Fruit fly (Drosophila melanogaster) whole organism, pupa: ENCODE results near the gene Srrm1.

Source experiments
- CG10348 ChIP-seq: fragments of 200-800 bp; sonication (Bioruptor generic); IDR thresholded peaks from 2 replicates; pipeline ENCODE4 v1.3.6; 2022; ENCODE audit warnings: missing biosample characterization, missing genetic modification characterization
- CG12605 ChIP-seq: fragments of 200-800 bp; sonication (Bioruptor generic); IDR thresholded peaks from 2 replicates; pipeline ENCODE4 v1.3.6; 2022; ENCODE audit warnings: missing biosample characterization, missing genetic modification characterization
- CG13204 ChIP-seq: fragments of 200-800 bp; sonication (Bioruptor generic); optimal IDR thresholded peaks from 2 replicates; lab custom pipeline; 2018; ENCODE audit warnings: missing biosample characterization, mild to moderate bottlenecking, missing genetic modification characterization, moderate library complexity
- CG14655 ChIP-seq: fragments of 200-800 bp; sonication (Bioruptor generic); optimal IDR thresholded peaks from 3 replicates; lab custom pipeline; 2017; ENCODE audit warnings: mild to moderate bottlenecking, missing biosample characterization, missing genetic modification reagents, missing genetic modification characterization
- CG15710 ChIP-seq: fragments of 200-800 bp; sonication (Bioruptor generic); optimal IDR thresholded peaks from 2 replicates; lab custom pipeline; 2018; ENCODE audit warnings: missing biosample characterization, mild to moderate bottlenecking, missing genetic modification characterization, moderate library complexity
- CG17806 ChIP-seq: fragments of 200-800 bp; sonication (Bioruptor generic); optimal IDR thresholded peaks from 2 replicates; lab custom pipeline; 2018; ENCODE audit warnings: missing biosample characterization, mild to moderate bottlenecking, missing genetic modification characterization, moderate library complexity
- CG32121 ChIP-seq: fragments of 200-800 bp; sonication (Bioruptor generic); IDR thresholded peaks from 2 replicates; pipeline ENCODE4 v1.3.6; 2022; ENCODE audit warnings: missing biosample characterization, missing genetic modification characterization
- CG34367 ChIP-seq: fragments of 200-800 bp; sonication (Bioruptor generic); optimal IDR thresholded peaks from 2 replicates; lab custom pipeline; 2018; ENCODE audit warnings: missing biosample characterization, mild to moderate bottlenecking, missing genetic modification characterization
- CG4496 ChIP-seq: fragments of 200-800 bp; sonication (Bioruptor generic); IDR thresholded peaks from 3 replicates; pipeline ENCODE4 v1.3.6; 2022; ENCODE audit warnings: missing biosample characterization, missing genetic modification characterization
- CG8159 ChIP-seq: fragments of 200-800 bp; sonication (Bioruptor generic); optimal IDR thresholded peaks from 3 replicates; lab custom pipeline; 2018; ENCODE audit warnings: missing biosample characterization, mild to moderate bottlenecking, missing genetic modification characterization, moderate library complexity
- CG8301 ChIP-seq: fragments of 200-800 bp; sonication (Bioruptor generic); optimal IDR thresholded peaks from 2 replicates; lab custom pipeline; 2018; ENCODE audit warnings: missing biosample characterization, mild to moderate bottlenecking, missing genetic modification characterization
- CG9948 ChIP-seq: fragments of 200-800 bp; sonication (Bioruptor generic); optimal IDR thresholded peaks from 2 replicates; lab custom pipeline; 2018; ENCODE audit warnings: missing biosample characterization, mild to moderate bottlenecking, missing genetic modification characterization, moderate library complexity
- D1 ChIP-seq: fragments of 200-800 bp; sonication (Bioruptor generic); optimal IDR thresholded peaks from 2 replicates; lab custom pipeline; 2018; ENCODE audit warnings: missing biosample characterization, mild to moderate bottlenecking, missing genetic modification characterization, moderate library complexity
- EcR ChIP-seq: fragments of 200-800 bp; sonication (Bioruptor generic); optimal IDR thresholded peaks from 3 replicates; lab custom pipeline; 2019; ENCODE audit warnings: missing biosample characterization, missing genetic modification characterization, mild to moderate bottlenecking, moderate library complexity, missing genetic modification reagents
- Ets98B ChIP-seq: fragments of 200-800 bp; sonication (Bioruptor generic); IDR thresholded peaks from 2 replicates; pipeline ENCODE4 v1.3.6; 2022; ENCODE audit warnings: missing biosample characterization, missing genetic modification characterization
- Pif1A ChIP-seq: fragments of 200-800 bp; sonication (Bioruptor generic); optimal IDR thresholded peaks from 3 replicates; lab custom pipeline; 2016; ENCODE audit warnings: missing biosample characterization, missing genetic modification characterization
- Pif1B ChIP-seq: fragments of 200-800 bp; sonication (Bioruptor generic); optimal IDR thresholded peaks from 3 replicates; lab custom pipeline; 2016; ENCODE audit warnings: missing biosample characterization, missing genetic modification characterization
- Snoo ChIP-seq: fragments of 200-800 bp; sonication (Bioruptor generic); optimal IDR thresholded peaks from 3 replicates; lab custom pipeline; 2017; ENCODE audit warnings: missing biosample characterization, mild to moderate bottlenecking, missing genetic modification characterization, inconsistent platforms
- fd96Ca ChIP-seq: fragments of 200-800 bp; sonication (Bioruptor generic); IDR thresholded peaks from 3 replicates; pipeline ENCODE4 v1.3.6; 2022; ENCODE audit warnings: missing biosample characterization, missing genetic modification characterization
- gl ChIP-seq: fragments of 200-800 bp; sonication (Bioruptor generic); optimal IDR thresholded peaks from 2 replicates; lab custom pipeline; 2018; ENCODE audit warnings: missing biosample characterization, mild to moderate bottlenecking, missing genetic modification characterization
- rn ChIP-seq: fragments of 200-800 bp; sonication (Bioruptor generic); IDR thresholded peaks from 2 replicates; pipeline ENCODE4 v1.3.6; 2022; ENCODE audit warnings: missing biosample characterization, missing genetic modification characterization

Gene Srrm1

DNA sequence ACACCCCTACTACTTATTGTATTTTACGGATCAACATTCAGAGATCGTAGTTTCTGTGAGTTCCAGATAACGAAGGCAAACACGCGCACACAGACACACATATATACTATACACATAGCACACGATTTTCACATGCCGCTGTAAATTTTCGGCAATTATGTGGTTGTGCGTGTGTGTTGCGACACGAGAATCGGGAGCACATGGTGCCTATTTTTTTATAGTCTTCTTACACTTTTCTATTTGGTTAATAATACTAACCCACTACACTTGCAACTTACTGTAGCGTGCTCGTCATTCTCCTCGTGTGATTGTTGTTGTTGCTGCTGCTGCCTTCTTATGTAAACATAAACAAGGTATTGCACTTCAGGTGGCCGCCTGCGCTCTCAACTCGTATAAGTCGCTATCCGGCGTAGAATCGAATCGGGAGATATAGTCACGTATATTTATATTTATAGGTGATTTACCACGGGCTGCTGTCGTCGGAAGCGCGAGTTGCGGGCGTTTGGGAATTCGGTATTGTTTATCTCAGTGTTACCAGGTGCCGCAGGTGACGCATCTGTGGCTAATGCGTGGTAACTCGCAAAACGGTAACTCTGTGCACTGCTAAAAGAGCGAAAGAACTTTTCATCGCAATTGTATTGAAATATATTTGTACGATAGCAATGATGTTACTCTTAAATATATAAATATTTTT, 14.3 kb upstream of the Srrm1 start, which contains the start of gene Adk2:
Gene Adk2, minus strand, starts transcription at position 529 of the 694 bp plus-strand sequence.
- no peak for TF ChIP-seq CG14655 (GFP tag; lab: Kevin White, UChicago)
- no peak for TF ChIP-seq EcR (GFP tag; lab: Kevin White, UChicago)
- TF ChIP-seq Snoo (tag; lab: Kevin White, UChicago) = peak; percentile 1
- TF ChIP-seq CG4496 (GFP tag; lab: Robert Waterston, UW) = 0 out of 3 replicates have a peak, but pooled peaks have one; percentile 43
- TF ChIP-seq D1 = no peak
- TF ChIP-seq CG12605 (GFP tag; lab: Robert Waterston, UW) = peak; percentile 37; the same call in 1 of the 2 replicates
- TF ChIP-seq Ets98B = peak; percentile 43
- peak; percentile 65; the same call in 1 of the 2 replicates for TF ChIP-seq CG32121
- peak; percentile 55; the same call in 2 of the 3 replicates for TF ChIP-seq fd96Ca (GFP tag; lab: Robert Waterston, UW)

DNA sequence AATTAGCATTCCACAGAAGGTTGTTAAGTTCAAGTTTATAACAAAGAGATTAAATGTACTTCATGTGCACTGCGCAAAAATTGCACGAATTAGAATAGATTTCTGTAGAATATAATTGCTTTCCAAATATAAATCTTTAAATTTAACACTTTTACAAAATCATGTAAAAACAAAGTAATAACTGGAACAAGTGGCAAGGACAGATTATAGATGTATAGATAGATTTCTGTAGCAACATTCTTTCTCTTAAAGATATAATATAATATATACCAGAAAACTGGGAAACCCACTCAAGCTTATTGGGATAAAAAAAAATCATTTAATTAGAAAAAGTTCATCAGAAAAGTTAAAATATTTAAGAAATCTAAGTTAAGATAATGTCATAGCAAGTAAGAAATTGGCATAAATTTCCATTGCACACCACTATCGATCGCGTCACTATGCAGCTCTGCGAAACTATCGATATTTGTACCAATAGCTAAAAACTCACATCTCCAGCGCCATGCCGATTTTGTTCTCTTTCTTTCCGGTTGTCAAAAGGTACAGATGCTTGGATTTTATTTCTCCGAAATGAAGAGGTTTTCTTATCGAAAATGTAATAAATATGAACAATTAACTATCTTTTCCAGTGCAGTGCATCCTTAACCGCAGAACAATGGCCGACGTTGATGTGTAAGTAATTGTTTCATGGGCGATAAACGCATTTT, 13.6 kb upstream of the Srrm1 start, which contains the start of gene RpS12:
Gene RpS12, plus strand, starts transcription at position 499 of the 707 bp plus-strand sequence.
- TF ChIP-seq CG9948 (tag; lab: Kevin White, UChicago) (peak; percentile 27), Pif1A (GFP tag; lab: Kevin White, UChicago) (peak; percentile 41), CG8159 (tag; lab: Kevin White, UChicago) (peak; percentile 22), CG8301 (no peak), Pif1B (GFP tag; lab: Kevin White, UChicago) (peak; percentile 27), CG10348 (GFP tag; lab: Robert Waterston, UW) (no peak), CG13204 (peak; percentile 18), EcR (GFP tag; lab: Kevin White, UChicago) (no peak), CG32121 (peak; percentile 15), Snoo (tag; lab: Kevin White, UChicago) (peak; percentile 79), CG14655 (GFP tag; lab: Kevin White, UChicago) (peak; percentile 45), fd96Ca (GFP tag; lab: Robert Waterston, UW) (no peak; the same call in 2 of the 3 replicates), CG17806 (tag; lab: Kevin White, UChicago) (peak; percentile 35), rn (peak; percentile 25; the same call in 1 of the 2 replicates), CG4496 (GFP tag; lab: Robert Waterston, UW) (peak; percentile 82), Ets98B (peak; percentile 16; the same call in 1 of the 2 replicates), CG34367 (peak; percentile 60), CG12605 (GFP tag; lab: Robert Waterston, UW) (peak; percentile 73), CG15710 (peak; percentile 37), gl (tag; lab: Kevin White, UChicago) (peak; percentile 41), D1 (no peak)
- TF ChIP-seq, all 21 proteins: peak for 16

DNA sequence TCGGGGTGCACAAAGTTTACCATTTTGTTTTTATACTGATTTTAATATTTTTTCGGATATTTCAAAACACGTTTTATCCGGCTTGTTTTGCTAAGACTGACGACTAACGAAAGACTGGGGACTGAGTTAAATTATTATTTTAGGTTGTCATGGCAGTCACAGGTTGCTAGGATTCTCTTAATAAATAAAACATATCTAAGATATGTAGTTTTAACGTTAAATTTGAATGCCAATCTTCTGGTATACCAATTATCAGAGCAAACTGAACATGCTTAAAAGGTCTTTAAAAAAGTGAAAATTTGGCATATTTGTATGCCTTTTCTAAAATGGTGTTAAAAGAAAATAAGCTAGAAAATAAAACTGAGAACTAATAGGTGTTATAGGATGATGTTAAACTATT, 10.3 kb upstream of the Srrm1 start, which contains the start of gene Zmynd10:
Gene Zmynd10, minus strand, starts transcription at position 101 of the 400 bp plus-strand sequence.
- TF ChIP-seq CG8301 (no peak), Pif1A (GFP tag; lab: Kevin White, UChicago) (no peak), CG8159 (tag; lab: Kevin White, UChicago) (no peak), Pif1B (GFP tag; lab: Kevin White, UChicago) (no peak), CG12605 (GFP tag; lab: Robert Waterston, UW) (no peak), EcR (GFP tag; lab: Kevin White, UChicago) (no peak), fd96Ca (GFP tag; lab: Robert Waterston, UW) (no peak), D1 (no peak), CG4496 (GFP tag; lab: Robert Waterston, UW) (no peak), Ets98B (no peak), Snoo (tag; lab: Kevin White, UChicago) (no peak), CG10348 (GFP tag; lab: Robert Waterston, UW) (no peak)
- TF ChIP-seq, all 21 proteins: peak for 0

DNA sequence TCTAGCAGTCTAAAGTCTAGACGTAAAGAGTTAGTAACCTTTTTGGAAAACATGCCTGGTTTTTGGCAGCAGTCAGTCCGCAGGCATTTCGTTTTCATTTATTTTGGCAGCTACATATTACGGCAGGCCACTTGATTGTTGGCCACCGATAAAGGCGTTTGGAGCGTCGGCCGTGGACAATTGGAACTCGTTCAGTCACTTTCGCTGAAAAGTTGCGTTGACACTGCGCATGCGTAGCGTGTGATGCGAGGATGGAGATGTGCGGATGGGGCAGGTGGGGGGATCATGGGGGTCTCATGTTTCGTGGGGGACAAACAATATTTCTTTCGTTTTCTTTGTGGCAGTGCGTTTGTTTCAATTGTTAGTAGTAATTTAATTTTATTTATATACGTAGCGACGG, 9.7 kb upstream of the Srrm1 start:
- TF ChIP-seq D1 (no peak), gl (tag; lab: Kevin White, UChicago) (no peak), CG14655 (GFP tag; lab: Kevin White, UChicago) (no peak), CG34367 (no peak), CG32121 (no peak), CG13204 (no peak), Ets98B (no peak), Pif1B (GFP tag; lab: Kevin White, UChicago) (no peak), CG17806 (tag; lab: Kevin White, UChicago) (no peak), Pif1A (GFP tag; lab: Kevin White, UChicago) (no peak), Snoo (tag; lab: Kevin White, UChicago) (no peak), CG10348 (GFP tag; lab: Robert Waterston, UW) (no peak), CG12605 (GFP tag; lab: Robert Waterston, UW) (no peak), CG8159 (tag; lab: Kevin White, UChicago) (no peak)

DNA sequence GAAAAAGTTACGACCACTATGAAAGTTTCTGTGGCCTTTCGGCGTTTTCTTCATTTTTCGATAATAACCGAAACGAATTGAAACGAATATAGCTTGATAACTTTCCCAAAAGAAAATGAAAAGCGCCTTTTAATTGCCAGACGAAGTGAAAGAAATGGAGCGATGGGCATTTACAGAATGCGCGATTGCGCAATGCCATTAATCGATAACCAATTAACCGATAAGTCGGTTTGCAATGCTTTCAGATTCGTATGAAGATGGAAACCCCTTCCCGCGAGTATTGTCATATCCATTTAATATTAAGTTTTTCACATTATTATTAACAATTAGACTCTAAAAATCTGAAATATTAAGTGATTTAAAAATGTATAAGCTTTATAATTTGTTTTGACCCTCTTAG, 9.3 kb upstream of the Srrm1 start:
- TF ChIP-seq CG32121 (no peak), fd96Ca (GFP tag; lab: Robert Waterston, UW) (no peak), CG13204 (no peak), CG14655 (GFP tag; lab: Kevin White, UChicago) (no peak), rn (no peak), CG4496 (GFP tag; lab: Robert Waterston, UW) (no peak), Pif1A (GFP tag; lab: Kevin White, UChicago) (no peak), CG17806 (tag; lab: Kevin White, UChicago) (no peak), Snoo (tag; lab: Kevin White, UChicago) (no peak), CG8159 (tag; lab: Kevin White, UChicago) (no peak), gl (tag; lab: Kevin White, UChicago) (no peak)
